Fruit fly (Drosophila melanogaster) whole organism, embryonic: ENCODE data around the gene CG6766.

ENCODE experiments used
- CG15073 ChIP-seq: fragments of 200-800 bp; sonication (Bioruptor generic); optimal IDR thresholded peaks from 2 replicates; lab custom pipeline; 2016; ENCODE audit warnings: missing biosample characterization, missing genetic modification characterization
- Oli ChIP-seq: fragments of 200-800 bp; sonication (Bioruptor generic); optimal IDR thresholded peaks from 2 replicates; lab custom pipeline; 2018; ENCODE audit warnings: missing biosample characterization, mild to moderate bottlenecking, missing genetic modification characterization, moderate library complexity

- no peak for TF ChIP-seq Oli (tag; lab: Kevin White, UChicago)
- TF ChIP-seq CG15073, result no peak
These were observed 38.2 kb upstream of the CG6766 start for dm6 chr2L:12078695-12079094.
